Fruit fly (Drosophila melanogaster) whole organism, embryonic: ENCODE measurements around the gene Cpr31A.

Experiments
- BtbVII ChIP-seq: fragments of 200-800 bp; sonication (Bioruptor generic); optimal IDR thresholded peaks from 3 replicates; lab custom pipeline; 2017; ENCODE audit warnings: missing biosample characterization, mild to moderate bottlenecking, missing genetic modification characterization
- C15 ChIP-seq: fragments of 200-800 bp; sonication (Bioruptor generic); IDR thresholded peaks from 3 replicates; pipeline ENCODE4 v1.3.6; 2022; ENCODE audit warnings: missing biosample characterization, missing genetic modification characterization
- CG10147 ChIP-seq: fragments of 200-800 bp; sonication (Bioruptor generic); optimal IDR thresholded peaks from 2 replicates; lab custom pipeline; 2019; ENCODE audit warnings: missing biosample characterization, mild to moderate bottlenecking, missing genetic modification characterization, moderate library complexity
- CG10209 ChIP-seq: fragments of 200-800 bp; sonication (Bioruptor generic); optimal IDR thresholded peaks from 3 replicates; lab custom pipeline; 2017; ENCODE audit warnings: missing biosample characterization, mild to moderate bottlenecking, missing genetic modification characterization, missing genetic modification reagents
- CG10431 ChIP-seq: fragments of 200-800 bp; sonication (Bioruptor generic); optimal IDR thresholded peaks from 3 replicates; lab custom pipeline; 2018; ENCODE audit warnings: missing biosample characterization, mild to moderate bottlenecking, missing genetic modification characterization
- CG10959 ChIP-seq: fragments of 200-800 bp; sonication (Bioruptor generic); IDR thresholded peaks from 2 replicates; pipeline ENCODE4 v1.3.6; 2022; ENCODE audit warnings: missing biosample characterization, missing genetic modification characterization
- CG11085 ChIP-seq: fragments of 200-800 bp; sonication (Bioruptor generic); IDR thresholded peaks from 2 replicates; pipeline ENCODE4 v1.3.6; 2022; ENCODE audit warnings: missing biosample characterization, missing genetic modification characterization
- CG12219 ChIP-seq: fragments of 200-800 bp; sonication (Bioruptor generic); optimal IDR thresholded peaks from 3 replicates; lab custom pipeline; 2018; ENCODE audit warnings: missing biosample characterization, mild to moderate bottlenecking, missing genetic modification characterization
- CG12391 ChIP-seq: fragments of 200-800 bp; sonication (Bioruptor generic); optimal IDR thresholded peaks from 3 replicates; lab custom pipeline; 2018; ENCODE audit warnings: missing biosample characterization, mild to moderate bottlenecking, missing genetic modification characterization, moderate library complexity
- CG13424 ChIP-seq: fragments of 200-800 bp; sonication (Bioruptor generic); optimal IDR thresholded peaks from 2 replicates; lab custom pipeline; 2019; ENCODE audit warnings: missing biosample characterization, mild to moderate bottlenecking, missing genetic modification characterization, moderate library complexity
- CG14441 ChIP-seq: fragments of 200-800 bp; sonication (Bioruptor generic); IDR thresholded peaks from 2 replicates; pipeline ENCODE4 v1.3.6; 2022; ENCODE audit warnings: missing biosample characterization, missing genetic modification characterization
- CG1529 ChIP-seq: fragments of 200-800 bp; sonication (Bioruptor generic); optimal IDR thresholded peaks from 3 replicates; lab custom pipeline; 2018; ENCODE audit warnings: missing biosample characterization, missing genetic modification characterization
- CG15479 ChIP-seq: fragments of 200-800 bp; sonication (Bioruptor generic); optimal IDR thresholded peaks from 3 replicates; lab custom pipeline; 2019; ENCODE audit warnings: missing biosample characterization, mild to moderate bottlenecking, missing genetic modification characterization, moderate library complexity
- CG18262 ChIP-seq: fragments of 200-800 bp; optimal IDR thresholded peaks from 3 replicates; lab custom pipeline; 2019; ENCODE audit warnings: missing biosample characterization, mild to moderate bottlenecking, missing genetic modification characterization, moderate library complexity
- CG1832 ChIP-seq: fragments of 200-800 bp; sonication (Bioruptor generic); optimal IDR thresholded peaks from 2 replicates; lab custom pipeline; 2017; ENCODE audit warnings: missing biosample characterization, mild to moderate bottlenecking, missing genetic modification characterization, inconsistent platforms
- CG30431 ChIP-seq: fragments of 200-800 bp; sonication (Bioruptor generic); optimal IDR thresholded peaks from 2 replicates; lab custom pipeline; 2017; ENCODE audit warnings: missing biosample characterization, missing genetic modification characterization
- CG32772 ChIP-seq: fragments of 200-800 bp; sonication (Bioruptor generic); IDR thresholded peaks from 2 replicates; pipeline ENCODE4 v1.3.6; 2022; ENCODE audit warnings: missing biosample characterization, missing genetic modification characterization
- CG33557 ChIP-seq: fragments of 200-800 bp; sonication (Bioruptor generic); optimal IDR thresholded peaks from 2 replicates; lab custom pipeline; 2019; ENCODE audit warnings: missing biosample characterization, mild to moderate bottlenecking, missing genetic modification characterization, moderate library complexity
- CG3838 ChIP-seq: fragments of 200-800 bp; sonication (Bioruptor generic); optimal IDR thresholded peaks from 3 replicates; lab custom pipeline; 2016; ENCODE audit warnings: missing biosample characterization, missing genetic modification characterization
- CG4282 ChIP-seq: fragments of 200-800 bp; sonication (Bioruptor generic); optimal IDR thresholded peaks from 2 replicates; lab custom pipeline; 2016; ENCODE audit warnings: missing biosample characterization, missing genetic modification characterization
- CG8290 ChIP-seq, 3 experiments: fragments of 200-800 bp; sonication (Bioruptor generic); optimal IDR thresholded peaks; 2 replicates each; lab custom pipeline; 2016 to 2019; ENCODE audit warnings: missing biosample characterization in 3 of 3, missing genetic modification characterization in 3 of 3, mild to moderate bottlenecking in 2 of 3, moderate library complexity in 1 of 3
- Camta ChIP-seq: fragments of 200-800 bp; sonication (Bioruptor generic); optimal IDR thresholded peaks from 2 replicates; lab custom pipeline; 2016; ENCODE audit warnings: missing biosample characterization, missing genetic modification characterization
- CrebB ChIP-seq: fragments of 200-800 bp; sonication (Bioruptor generic); optimal IDR thresholded peaks from 3 replicates; lab custom pipeline; 2018; ENCODE audit warnings: missing biosample characterization, mild to moderate bottlenecking, missing genetic modification characterization
- D ChIP-seq, 2 experiments: fragments of 200-800 bp in 1 of 2; fragments of >200 bp in 1 of 2; sonication (Bioruptor generic) in 1 of 2; optimal IDR thresholded peaks; 2 replicates in 1 of 2; 3 replicates in 1 of 2; lab custom pipeline; 2017; ENCODE audit warnings: mild to moderate bottlenecking in 1 of 2, missing biosample characterization in 1 of 2, missing genetic modification characterization in 1 of 2, missing genetic modification reagents in 1 of 2
- Dbx ChIP-seq: fragments of 200-800 bp; sonication (Bioruptor generic); IDR thresholded peaks from 3 replicates; pipeline ENCODE4 v1.3.6; 2022; ENCODE audit warnings: missing biosample characterization, missing genetic modification characterization
- Dip3 ChIP-seq: fragments of 200-800 bp; sonication (Bioruptor generic); optimal IDR thresholded peaks from 3 replicates; lab custom pipeline; 2016; ENCODE audit warnings: missing biosample characterization, missing genetic modification characterization
- E2f1 ChIP-seq: fragments of 200-800 bp; sonication (Bioruptor generic); IDR thresholded peaks from 2 replicates; pipeline ENCODE4 v1.3.6; 2022; ENCODE audit warnings: missing biosample characterization, missing genetic modification characterization
- Ets65A ChIP-seq: fragments of 200-800 bp; sonication (Bioruptor generic); peaks from one replicate; lab custom pipeline; 2016; ENCODE audit warnings: missing biosample characterization, missing genetic modification characterization
- Hand ChIP-seq: fragments of 200-800 bp; sonication (Bioruptor generic); optimal IDR thresholded peaks from 2 replicates; lab custom pipeline; 2017; ENCODE audit warnings: mild to moderate bottlenecking, missing biosample characterization, missing genetic modification reagents, missing genetic modification characterization
- Hmr ChIP-seq: fragments of 200-800 bp; sonication (Bioruptor generic); optimal IDR thresholded peaks from 3 replicates; lab custom pipeline; 2017; ENCODE audit warnings: mild to moderate bottlenecking, missing biosample characterization, missing genetic modification reagents, missing genetic modification characterization
- Hr3 ChIP-seq: fragments of 200-800 bp; sonication (Bioruptor generic); optimal IDR thresholded peaks from 3 replicates; lab custom pipeline; 2016; ENCODE audit warnings: missing biosample characterization, missing genetic modification characterization
- Hr39 ChIP-seq: fragments of >200 bp; optimal IDR thresholded peaks from 2 replicates; lab custom pipeline; 2017
- Lhr ChIP-seq: fragments of 200-800 bp; sonication (Bioruptor generic); optimal IDR thresholded peaks from 3 replicates; lab custom pipeline; 2017; ENCODE audit warnings: mild to moderate bottlenecking, missing biosample characterization, missing genetic modification reagents, missing genetic modification characterization
- NC2β ChIP-seq: fragments of 200-800 bp; sonication (Bioruptor generic); optimal IDR thresholded peaks from 2 replicates; lab custom pipeline; 2016; ENCODE audit warnings: missing biosample characterization, missing genetic modification characterization
- Ravus ChIP-seq: fragments of 200-800 bp; sonication (Bioruptor generic); IDR thresholded peaks from 2 replicates; pipeline ENCODE4 v1.3.6; 2022; ENCODE audit warnings: missing biosample characterization, missing genetic modification characterization
- Six4 ChIP-seq: fragments of 200-800 bp; sonication (Bioruptor generic); optimal IDR thresholded peaks from 2 replicates; lab custom pipeline; 2016; ENCODE audit warnings: missing biosample characterization, missing genetic modification characterization
- amos ChIP-seq: fragments of 200-800 bp; sonication (Bioruptor generic); IDR thresholded peaks from 2 replicates; pipeline ENCODE4 v1.3.6; 2022; ENCODE audit warnings: missing biosample characterization, missing genetic modification characterization; ENCODE audit not compliant: partially characterized antibody
- ato ChIP-seq: fragments of 200-800 bp; sonication (Bioruptor generic); IDR thresholded peaks from 2 replicates; pipeline ENCODE4 v1.3.6; 2022; ENCODE audit warnings: missing biosample characterization, missing genetic modification characterization; ENCODE audit not compliant: partially characterized antibody
- bowl ChIP-seq: fragments of 200-800 bp; sonication (Bioruptor generic); IDR thresholded peaks from 2 replicates; pipeline ENCODE4 v1.3.6; 2022; ENCODE audit warnings: missing biosample characterization, missing genetic modification characterization
- emc ChIP-seq: fragments of 200-800 bp; sonication (Bioruptor generic); optimal IDR thresholded peaks from 2 replicates; lab custom pipeline; 2016; ENCODE audit warnings: missing biosample characterization, missing genetic modification characterization
- gce ChIP-seq: fragments of 200-800 bp; sonication (Bioruptor generic); IDR thresholded peaks from 3 replicates; pipeline ENCODE4 v1.3.6; 2022; ENCODE audit warnings: missing biosample characterization, missing genetic modification characterization
- gem ChIP-seq: fragments of 200-800 bp; sonication (Bioruptor generic); optimal IDR thresholded peaks from 2 replicates; lab custom pipeline; 2019; ENCODE audit warnings: missing biosample characterization, mild to moderate bottlenecking, missing genetic modification characterization, moderate library complexity
- hbn ChIP-seq: fragments of 200-800 bp; sonication (Bioruptor generic); IDR thresholded peaks from 2 replicates; pipeline ENCODE4 v1.3.6; 2022; ENCODE audit warnings: missing biosample characterization, missing genetic modification characterization; ENCODE audit not compliant: partially characterized antibody
- klu ChIP-seq: fragments of 200-800 bp; sonication (Bioruptor generic); IDR thresholded peaks from 2 replicates; pipeline ENCODE4 v1.3.6; 2022; ENCODE audit warnings: missing biosample characterization, missing genetic modification characterization
- knrl ChIP-seq: fragments of 200-800 bp; sonication (Bioruptor generic); IDR thresholded peaks from 3 replicates; pipeline ENCODE4 v1.3.6; 2022; ENCODE audit warnings: missing biosample characterization, missing genetic modification characterization; ENCODE audit not compliant: partially characterized antibody
- onecut ChIP-seq: fragments of 200-800 bp; sonication (Bioruptor generic); IDR thresholded peaks from 2 replicates; pipeline ENCODE4 v1.3.6; 2022; ENCODE audit warnings: missing biosample characterization, missing genetic modification characterization
- pros ChIP-seq: fragments of 200-800 bp; sonication (Bioruptor generic); optimal IDR thresholded peaks from 3 replicates; lab custom pipeline; 2019; ENCODE audit warnings: missing biosample characterization, mild to moderate bottlenecking, missing genetic modification characterization, moderate library complexity
- rib ChIP-seq: fragments of 200-800 bp; sonication (Bioruptor generic); IDR thresholded peaks from 2 replicates; pipeline ENCODE4 v1.3.6; 2022; ENCODE audit warnings: missing biosample characterization, missing genetic modification characterization
- seq ChIP-seq: fragments of 200-800 bp; sonication (Bioruptor generic); IDR thresholded peaks from 2 replicates; pipeline ENCODE4 v1.3.6; 2022; ENCODE audit warnings: missing biosample characterization, missing genetic modification characterization
- shn ChIP-seq: fragments of 200-800 bp; sonication (Bioruptor generic); optimal IDR thresholded peaks from 3 replicates; lab custom pipeline; 2016; ENCODE audit warnings: missing biosample characterization, missing genetic modification characterization
- tio ChIP-seq: fragments of 200-800 bp; sonication (Bioruptor generic); optimal IDR thresholded peaks from 2 replicates; lab custom pipeline; 2017; ENCODE audit warnings: missing biosample characterization, missing genetic modification characterization, inconsistent platforms

The Cpr31A gene

dm6 chr2L:10009293-10009695 is 44.7 kb upstream of the Cpr31A start, which contains the start of gene Trp1 (continued):
- TF ChIP-seq CrebB (tag; lab: Kevin White, UChicago) = no peak
- TF ChIP-seq gce (GFP tag; lab: Robert Waterston, UW) = no peak
- TF ChIP-seq CG10959 (GFP tag; lab: Robert Waterston, UW) = no peak
- TF ChIP-seq C15 (GFP tag; lab: Robert Waterston, UW) = no peak
- no peak for TF ChIP-seq klu
- no peak for TF ChIP-seq Dip3 (GFP tag; lab: Kevin White, UChicago)
- no peak for TF ChIP-seq CG4282
- peak; percentile 21 for TF ChIP-seq CG12391 (tag; lab: Kevin White, UChicago)
- TF ChIP-seq CG32772 (GFP tag; lab: Robert Waterston, UW) = no peak
- no peak for TF ChIP-seq Hr3 (GFP tag; lab: Kevin White, UChicago)
- no peak for TF ChIP-seq D (optimal IDR thresholded peaks at IDR 0.05; lab: Kevin White, UChicago)
- no peak for TF ChIP-seq D (GFP tag; optimal IDR thresholded peaks at IDR 0.05; lab: Kevin White, UChicago)
- no peak for TF ChIP-seq rib (GFP tag; lab: Robert Waterston, UW)
- no peak for TF ChIP-seq CG11085
- TF ChIP-seq NC2β (GFP tag; lab: Kevin White, UChicago) = no peak
- no peak for TF ChIP-seq gem (tag; lab: Kevin White, UChicago)
- TF ChIP-seq Ravus (GFP tag; lab: Robert Waterston, UW) = no peak
- TF ChIP-seq CG12219 (GFP tag; lab: Kevin White, UChicago) = no peak
- no peak for TF ChIP-seq CG15479 (GFP tag; lab: Kevin White, UChicago)
- TF ChIP-seq shn = no peak
- no peak for TF ChIP-seq E2f1
- TF ChIP-seq Hr39 (lab: Kevin White, UChicago) = no peak
- no peak for TF ChIP-seq Hmr (GFP tag; lab: Kevin White, UChicago)
- TF ChIP-seq CG1529 (GFP tag; lab: Kevin White, UChicago) = no peak
- TF ChIP-seq hbn = peak; percentile 87
- no peak for TF ChIP-seq CG1832
- no peak for TF ChIP-seq CG13424 (tag; lab: Kevin White, UChicago)
- TF ChIP-seq CG3838 (GFP tag; lab: Kevin White, UChicago) = no peak
- TF ChIP-seq CG14441 (GFP tag; lab: Robert Waterston, UW) = no peak
- TF ChIP-seq Ets65A (GFP tag; lab: Kevin White, UChicago) = peak; percentile 84
- TF ChIP-seq Dbx = no peak
- no peak for TF ChIP-seq emc (GFP tag; lab: Kevin White, UChicago)
- no peak for TF ChIP-seq seq
- no peak for TF ChIP-seq pros
- no peak for TF ChIP-seq tio (GFP tag; lab: Kevin White, UChicago)
- TF ChIP-seq Six4 = no peak
- TF ChIP-seq bowl = no peak
- TF ChIP-seq CG33557 (GFP tag; lab: Kevin White, UChicago) = no peak
- peak; percentile 97 for TF ChIP-seq knrl (GFP tag; lab: Robert Waterston, UW)
- TF ChIP-seq CG10209 = no peak
- peak; percentile 90 for TF ChIP-seq ato (GFP tag; lab: Robert Waterston, UW)
- no peak for TF ChIP-seq Hand
- TF ChIP-seq amos (GFP tag; lab: Robert Waterston, UW) = peak; percentile 99
- TF ChIP-seq CG8290 (GFP tag; optimal IDR thresholded peaks at IDR 0.05; lab: Kevin White, UChicago) = no peak
- TF ChIP-seq CG8290 (tag; optimal IDR thresholded peaks at IDR 0.05; lab: Kevin White, UChicago) = peak in 1 of 2 experiments; percentile 33
- no peak for TF ChIP-seq CG10431 (GFP tag; lab: Kevin White, UChicago)
- no peak for TF ChIP-seq Camta (GFP tag; lab: Kevin White, UChicago)
- TF ChIP-seq CG10147 (GFP tag; lab: Kevin White, UChicago) = no peak
- TF ChIP-seq BtbVII (GFP tag; lab: Kevin White, UChicago) = no peak
- TF ChIP-seq onecut (GFP tag; lab: Robert Waterston, UW) = peak; percentile 19; the same call in 1 of the 2 replicates
- no peak for TF ChIP-seq CG18262 (tag; lab: Kevin White, UChicago)
- TF ChIP-seq CG30431 (GFP tag; lab: Kevin White, UChicago) = no peak
- no peak for TF ChIP-seq Lhr (GFP tag; lab: Kevin White, UChicago)
